Fruit fly (Drosophila melanogaster): ENCODE data around the gene Gr98c.

Gene Gr98c

dm6 chr3R:27553921-27554320 lies 9.7 kb downstream of the Gr98c start:
- TF ChIP-seq pan (optimal IDR thresholded peaks at IDR 0.05) (no peak), psq (optimal IDR thresholded peaks at IDR 0.05) (no peak), EcR (GFP tag; optimal IDR thresholded peaks at IDR 0.05) (no peak), CG8478 (optimal IDR thresholded peaks at IDR 0.05) (no peak), usp (GFP tag; optimal IDR thresholded peaks at IDR 0.05) (no peak), Dll (optimal IDR thresholded peaks at IDR 0.05) (no peak)

dm6 chr3R:27554964-27555363 lies 10.7 kb downstream of the Gr98c start:
- TF ChIP-seq Dll (optimal IDR thresholded peaks at IDR 0.05) (no peak), pan (optimal IDR thresholded peaks at IDR 0.05) (no peak), CG8478 (optimal IDR thresholded peaks at IDR 0.05) (no peak), usp (GFP tag; optimal IDR thresholded peaks at IDR 0.05) (no peak), psq (optimal IDR thresholded peaks at IDR 0.05) (no peak), EcR (GFP tag; optimal IDR thresholded peaks at IDR 0.05) (no peak)

- TF ChIP-seq Dll (optimal IDR thresholded peaks at IDR 0.05): no peak
- no peak for TF ChIP-seq psq (optimal IDR thresholded peaks at IDR 0.05)
- TF ChIP-seq pan (optimal IDR thresholded peaks at IDR 0.05): no peak
- no peak for TF ChIP-seq usp (GFP tag; optimal IDR thresholded peaks at IDR 0.05)
- TF ChIP-seq EcR (GFP tag; optimal IDR thresholded peaks at IDR 0.05): no peak
- TF ChIP-seq CG8478 (optimal IDR thresholded peaks at IDR 0.05): no peak
Measured at dm6 chr3R:27555853-27556252, 11.6 kb downstream of the Gr98c start.

- no peak for TF ChIP-seq usp (GFP tag; optimal IDR thresholded peaks at IDR 0.05)
- TF ChIP-seq CG8478 (optimal IDR thresholded peaks at IDR 0.05): no peak
- no peak for TF ChIP-seq psq (optimal IDR thresholded peaks at IDR 0.05)
- no peak for TF ChIP-seq EcR (GFP tag; optimal IDR thresholded peaks at IDR 0.05)
- no peak for TF ChIP-seq pan (optimal IDR thresholded peaks at IDR 0.05)
Measured at dm6 chr3R:27556466-27556865, 12.2 kb downstream of the Gr98c start.

dm6 chr3R:27556972-27557371 lies 12.7 kb downstream of the Gr98c start:
- TF ChIP-seq EcR (GFP tag; optimal IDR thresholded peaks at IDR 0.05) (no peak), Dll (optimal IDR thresholded peaks at IDR 0.05) (no peak), pan (optimal IDR thresholded peaks at IDR 0.05) (no peak), CG8478 (optimal IDR thresholded peaks at IDR 0.05) (no peak), psq (optimal IDR thresholded peaks at IDR 0.05) (no peak), usp (GFP tag; optimal IDR thresholded peaks at IDR 0.05) (no peak)

dm6 chr3R:27557970-27558659 lies 13.9 kb downstream of the Gr98c start:
- TF ChIP-seq pan (optimal IDR thresholded peaks at IDR 0.05): no peak
- TF ChIP-seq psq (optimal IDR thresholded peaks at IDR 0.05): no peak
- no peak for TF ChIP-seq CG8478 (optimal IDR thresholded peaks at IDR 0.05)
- no peak for TF ChIP-seq Dll (optimal IDR thresholded peaks at IDR 0.05)
- TF ChIP-seq EcR (GFP tag; optimal IDR thresholded peaks at IDR 0.05): no peak
- no peak for TF ChIP-seq usp (GFP tag; optimal IDR thresholded peaks at IDR 0.05)

- no peak for TF ChIP-seq pan (optimal IDR thresholded peaks at IDR 0.05)
- no peak for TF ChIP-seq Dll (optimal IDR thresholded peaks at IDR 0.05)
- TF ChIP-seq psq (optimal IDR thresholded peaks at IDR 0.05): no peak
- TF ChIP-seq CG8478 (optimal IDR thresholded peaks at IDR 0.05): no peak
- no peak for TF ChIP-seq EcR (GFP tag; optimal IDR thresholded peaks at IDR 0.05)
- TF ChIP-seq usp (GFP tag; optimal IDR thresholded peaks at IDR 0.05): no peak
Measured at dm6 chr3R:27558660-27559319, 14.5 kb downstream of the Gr98c start, which contains the start of gene Klp98A. Gene Klp98A, minus strand, starts transcription at chr3R:27559145.

- TF ChIP-seq usp (GFP tag; optimal IDR thresholded peaks at IDR 0.05) (no peak), pan (optimal IDR thresholded peaks at IDR 0.05) (no peak), EcR (GFP tag; optimal IDR thresholded peaks at IDR 0.05) (no peak), Dll (optimal IDR thresholded peaks at IDR 0.05) (no peak), psq (optimal IDR thresholded peaks at IDR 0.05) (no peak), CG8478 (optimal IDR thresholded peaks at IDR 0.05) (no peak)
Measured at dm6 chr3R:27561114-27561513, 16.9 kb downstream of the Gr98c start, which contains the start of gene CG5646. Gene CG5646, minus strand, starts transcription at chr3R:27561319.

dm6 chr3R:27568545-27568944 lies 24.3 kb downstream of the Gr98c start:
- no peak for TF ChIP-seq usp (GFP tag; optimal IDR thresholded peaks at IDR 0.05)
- no peak for TF ChIP-seq pan (optimal IDR thresholded peaks at IDR 0.05)
- TF ChIP-seq EcR (GFP tag; optimal IDR thresholded peaks at IDR 0.05): no peak
- TF ChIP-seq psq (optimal IDR thresholded peaks at IDR 0.05): no peak
- TF ChIP-seq CG8478 (optimal IDR thresholded peaks at IDR 0.05): no peak
- no peak for TF ChIP-seq Dll (optimal IDR thresholded peaks at IDR 0.05)

- TF ChIP-seq EcR (GFP tag; optimal IDR thresholded peaks at IDR 0.05) (no peak), Dll (optimal IDR thresholded peaks at IDR 0.05) (no peak), usp (GFP tag; optimal IDR thresholded peaks at IDR 0.05) (no peak), pan (optimal IDR thresholded peaks at IDR 0.05) (no peak), CG8478 (optimal IDR thresholded peaks at IDR 0.05) (no peak), psq (optimal IDR thresholded peaks at IDR 0.05) (no peak)
Measured at dm6 chr3R:27569706-27570105, 25.5 kb downstream of the Gr98c start.

- TF ChIP-seq CG8478 (optimal IDR thresholded peaks at IDR 0.05): no peak
Measured at dm6 chr3R:27570692-27571091, 26.4 kb downstream of the Gr98c start.

- TF ChIP-seq CG8478 (optimal IDR thresholded peaks at IDR 0.05) (no peak), EcR (GFP tag; optimal IDR thresholded peaks at IDR 0.05) (no peak), psq (optimal IDR thresholded peaks at IDR 0.05) (no peak)
Measured at dm6 chr3R:27579422-27579821, 35.2 kb downstream of the Gr98c start.
